Worm (Caenorhabditis elegans): ENCODE results near the gene plc-4.

plc-4 gene

DNA sequence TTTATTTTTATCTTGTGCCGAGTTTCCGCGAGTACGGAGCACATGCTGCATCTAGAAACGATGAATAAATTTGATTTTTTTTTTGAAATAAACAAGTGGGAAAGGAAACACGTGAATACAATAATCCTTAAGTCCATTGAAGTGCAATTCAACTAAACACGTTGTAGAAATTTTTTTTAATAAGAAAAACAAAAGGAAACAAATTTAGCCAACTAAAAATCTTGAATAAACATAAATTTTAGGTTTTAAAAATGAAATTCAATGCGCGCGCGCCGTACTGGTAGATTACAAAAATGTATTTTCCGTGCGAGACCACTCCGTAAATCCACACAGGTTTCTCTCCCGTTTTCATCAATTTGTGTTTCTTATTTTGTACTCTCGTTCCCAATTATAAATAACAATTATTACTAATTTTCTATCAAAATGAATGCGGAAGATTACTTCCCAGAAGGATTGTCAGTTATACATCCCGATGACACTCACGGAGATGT lies 39.3 kb downstream of the plc-4 start, which contains the start of the genes plk-3 and F55G1.6:
Gene plk-3, minus strand, starts transcription at position 51 of the 491 bp plus-strand sequence.
Gene F55G1.6, plus strand, starts transcription at position 359 of the 491 bp plus-strand sequence.
- TF ChIP-seq ztf-4 (tag; optimal IDR thresholded peaks at IDR 0.05), result no peak
- TF ChIP-seq Y116A8C.19 (tag; optimal IDR thresholded peaks at IDR 0.05; ENCODE audit: borderline replicate concordance), result no peak
- no peak for TF ChIP-seq dsc-1 (tag; optimal IDR thresholded peaks at IDR 0.05)
- TF ChIP-seq fkh-8 (tag; optimal IDR thresholded peaks at IDR 0.05), result no peak
- no peak for TF ChIP-seq aha-1 (tag; optimal IDR thresholded peaks at IDR 0.05)
- no peak for TF ChIP-seq mep-1 (tag; optimal IDR thresholded peaks at IDR 0.05)
- no peak for TF ChIP-seq unc-86 (tag; optimal IDR thresholded peaks at IDR 0.05)
- no peak for TF ChIP-seq grh-1 (GFP tag; IDR thresholded peaks at IDR 0.05)
- TF ChIP-seq xbp-1 (tag; optimal IDR thresholded peaks at IDR 0.05), result no peak
- no peak for TF ChIP-seq pqm-1 (tag; optimal IDR thresholded peaks at IDR 0.05)
- TF ChIP-seq nhr-20 (tag; optimal IDR thresholded peaks at IDR 0.05), result no peak
- TF ChIP-seq fkh-4 (tag; optimal IDR thresholded peaks at IDR 0.05; ENCODE audit: borderline replicate concordance), result no peak
- TF ChIP-seq unc-98 (GFP tag; IDR thresholded peaks at IDR 0.05), result no peak
- no peak for TF ChIP-seq ceh-63 (GFP tag; optimal IDR thresholded peaks at IDR 0.05)
- TF ChIP-seq dpl-1 (GFP tag; optimal IDR thresholded peaks at IDR 0.05), result no peak
- TF ChIP-seq nhr-12 (tag; optimal IDR thresholded peaks at IDR 0.05), result no peak
- no peak for TF ChIP-seq blmp-1 (tag; optimal IDR thresholded peaks at IDR 0.05)
- TF ChIP-seq nhr-47 (tag; optimal IDR thresholded peaks at IDR 0.05), result no peak
- TF ChIP-seq swsn-7 (tag; optimal IDR thresholded peaks at IDR 0.05), result no peak
- TF ChIP-seq sptf-1 (tag; optimal IDR thresholded peaks at IDR 0.05), result no peak

DNA sequence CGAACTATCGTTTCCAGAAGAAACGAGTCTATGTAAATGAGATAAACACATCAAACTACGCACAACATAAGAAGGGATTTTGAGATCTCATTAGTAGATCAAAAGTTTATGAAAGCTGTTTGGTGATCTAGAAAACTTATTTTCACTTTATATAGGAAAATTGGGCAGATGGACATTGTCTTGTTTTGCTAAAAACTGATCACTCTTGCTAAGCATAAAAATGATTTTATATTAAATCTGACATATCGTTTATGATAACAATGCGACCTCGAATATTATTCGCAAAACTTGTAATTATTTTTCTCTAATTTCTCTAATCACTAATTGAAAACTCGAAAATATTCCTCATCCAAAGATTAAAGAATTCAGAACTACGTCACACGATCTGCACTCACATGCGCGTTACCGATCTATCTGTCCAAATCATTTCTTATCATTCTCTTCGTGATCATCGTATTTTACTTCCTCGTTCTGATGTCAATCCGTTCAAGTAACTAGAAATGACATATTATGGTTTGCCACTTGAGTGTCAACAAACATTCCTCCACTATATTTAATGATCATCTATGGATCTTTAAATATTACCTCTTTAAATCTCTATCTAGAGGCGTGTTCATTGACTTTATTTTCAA lies 42.6 kb downstream of the plc-4 start, which contains the start of gene F55G1.7:
Gene F55G1.7, minus strand, starts transcription at position 51 of the 632 bp plus-strand sequence.
- TF ChIP-seq tbx-2 (tag; optimal IDR thresholded peaks at IDR 0.05), result peak; percentile 56
- no peak for TF ChIP-seq elt-2 (tag; optimal IDR thresholded peaks at IDR 0.05)
- no peak for TF ChIP-seq unc-86 (tag; optimal IDR thresholded peaks at IDR 0.05)
- no peak for TF ChIP-seq efl-1 (optimal IDR thresholded peaks at IDR 0.05)
- peak in 1 of 2 experiments; percentile 20 for TF ChIP-seq efl-1 (GFP tag; optimal IDR thresholded peaks at IDR 0.05 in 1 of 2)
- no peak for TF ChIP-seq lin-13 (GFP tag; optimal IDR thresholded peaks at IDR 0.05)
- TF ChIP-seq blmp-1 (tag; optimal IDR thresholded peaks at IDR 0.05), result peak; percentile 55
- peak in 1 of 2 experiments; percentile 35 for TF ChIP-seq lin-35 (GFP tag; optimal IDR thresholded peaks at IDR 0.05)
- peak; percentile 66 for TF ChIP-seq nhr-20 (tag; optimal IDR thresholded peaks at IDR 0.05)
- peak; percentile 45 for TF ChIP-seq lin-14 (GFP tag; optimal IDR thresholded peaks at IDR 0.05)
- no peak for TF ChIP-seq ceh-82 (tag; optimal IDR thresholded peaks at IDR 0.05)
- TF ChIP-seq nhr-85 (tag), result peak; percentile 54
- TF ChIP-seq sup-37 (GFP tag; optimal IDR thresholded peaks at IDR 0.05), result no peak
- no peak for TF ChIP-seq ceh-90 (tag; optimal IDR thresholded peaks at IDR 0.05)
- TF ChIP-seq egl-13 (tag; optimal IDR thresholded peaks at IDR 0.05), result no peak
- peak in 5 of 6 experiments; percentile 13 to 90 (median 29) for TF ChIP-seq elt-3 (tag; optimal IDR thresholded peaks at IDR 0.05)
- TF ChIP-seq unc-62 (GFP tag; optimal IDR thresholded peaks at IDR 0.05), result no peak
- no peak for TF ChIP-seq hlh-17 (GFP tag; optimal IDR thresholded peaks at IDR 0.05; ENCODE audit: borderline replicate concordance)
- TF ChIP-seq nhr-11 (tag; optimal IDR thresholded peaks at IDR 0.05), result no peak
- TF ChIP-seq zip-4 (GFP tag; optimal IDR thresholded peaks at IDR 0.05), result no peak
- no peak for TF ChIP-seq ceh-63 (GFP tag; optimal IDR thresholded peaks at IDR 0.05)
- no peak for TF ChIP-seq aha-1 (tag; optimal IDR thresholded peaks at IDR 0.05)

DNA sequence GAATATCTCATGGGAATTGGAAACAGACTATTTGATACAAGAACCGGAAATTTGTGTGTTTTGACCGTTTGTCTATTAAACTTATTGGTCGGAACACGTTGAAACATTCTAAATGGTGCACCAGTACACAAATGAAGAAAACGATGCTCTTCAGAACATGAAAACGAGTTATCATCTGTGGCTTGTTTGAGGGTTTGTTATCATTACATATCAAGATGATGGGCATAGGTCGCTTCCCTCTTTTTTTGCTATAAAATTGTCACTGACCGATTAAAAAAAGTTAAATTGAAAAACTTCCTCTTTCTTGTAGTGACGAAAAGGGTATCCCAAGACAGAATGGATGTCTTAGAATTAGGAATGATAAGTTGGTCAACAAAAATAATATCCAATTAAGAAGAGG lies 43.8 kb downstream of the plc-4 start:
- TF ChIP-seq nhr-84 (tag; optimal IDR thresholded peaks at IDR 0.05) (no peak), hlh-17 (GFP tag; optimal IDR thresholded peaks at IDR 0.05; ENCODE audit: borderline replicate concordance) (no peak), lin-14 (GFP tag; optimal IDR thresholded peaks at IDR 0.05) (no peak), rnt-1 (tag; optimal IDR thresholded peaks at IDR 0.05) (no peak), unc-30 (tag; optimal IDR thresholded peaks at IDR 0.05) (no peak), mep-1 (tag; optimal IDR thresholded peaks at IDR 0.05) (no peak)

Measured in whole organism, L1 larva.